Worm (Caenorhabditis elegans): ENCODE measurements around the gene crh-1.

DNA sequence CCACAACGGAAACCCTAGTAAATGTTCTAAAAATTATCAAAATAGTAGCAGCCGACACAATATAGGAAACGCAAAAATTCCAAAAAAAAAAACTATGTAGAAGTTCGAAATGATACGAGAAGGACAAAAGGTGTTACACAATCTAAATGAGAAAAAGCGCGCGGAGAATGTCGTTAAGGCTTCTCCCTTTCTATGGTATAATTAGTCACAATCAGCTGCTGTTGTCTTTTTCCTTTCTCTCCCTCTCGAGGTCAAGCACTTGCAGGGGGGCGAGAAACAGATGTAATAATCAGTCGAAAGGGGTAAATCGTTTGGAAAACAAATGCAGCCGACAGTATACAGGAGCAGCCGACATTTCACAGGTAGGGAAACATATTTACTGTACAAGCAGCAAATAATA, 73.9 kb downstream of the crh-1 start:
- TF ChIP-seq him-1 (tag; optimal IDR thresholded peaks at IDR 0.05) = no peak
- TF ChIP-seq dao-5 (tag; optimal IDR thresholded peaks at IDR 0.05) = no peak

Data from whole organism, L4/young adult.